Worm (Caenorhabditis elegans): ENCODE measurements around the gene ZK380.6.

DNA sequence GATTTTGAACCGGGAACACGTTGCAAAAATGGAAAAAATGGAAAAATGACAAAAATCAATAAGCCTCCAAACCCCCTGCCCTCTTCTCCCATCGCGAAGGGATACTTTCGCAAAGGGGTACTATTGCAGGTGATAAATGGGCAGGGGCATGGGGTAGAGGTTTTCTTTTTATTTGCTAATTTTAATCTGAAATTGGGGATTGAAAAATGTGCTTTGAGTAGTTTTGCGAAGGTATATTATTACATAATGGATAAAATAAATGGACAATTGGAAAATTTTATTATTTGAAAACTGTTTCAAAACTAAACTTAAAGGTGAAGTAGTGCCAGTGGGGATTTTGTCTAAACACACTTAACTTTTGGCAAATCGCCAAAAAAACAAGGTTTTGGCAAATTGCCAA is 27.2 kb upstream of the ZK380.6 start:
- no peak for TF ChIP-seq elt-1 (tag; optimal IDR thresholded peaks at IDR 0.05; ENCODE audit: borderline replicate concordance, insufficient read depth)
- peak; percentile 55 for TF ChIP-seq blmp-1 (tag; optimal IDR thresholded peaks at IDR 0.05)
